Fruit fly (Drosophila melanogaster): ENCODE measurements around the gene wls.

DNA sequence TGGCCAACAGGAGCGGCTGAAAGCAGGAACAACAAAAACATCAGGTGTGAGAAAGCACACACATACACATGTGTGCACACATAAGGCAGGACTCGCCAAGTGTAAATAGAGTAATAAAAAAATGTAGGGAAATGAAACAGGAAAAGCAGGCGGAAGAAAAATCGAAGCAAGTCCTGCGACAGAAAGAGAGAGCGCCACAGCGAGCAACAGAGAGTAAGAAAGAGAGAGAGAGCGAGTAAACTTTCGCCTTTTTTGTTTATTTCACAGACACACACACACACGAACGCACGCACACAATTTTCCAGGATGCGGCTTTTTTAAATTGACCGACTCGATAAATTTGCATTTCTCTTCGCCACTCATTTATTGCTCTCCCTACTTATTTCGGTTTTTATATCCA, 27.4 kb upstream of the wls start:
- TF ChIP-seq CTCF (optimal IDR thresholded peaks at IDR 0.05): no peak
- no peak for TF ChIP-seq CG8478 (optimal IDR thresholded peaks at IDR 0.05)
